Fruit fly (Drosophila melanogaster): Measurements from ENCODE around the gene mab-21.

mab-21 gene

dm6 chrX:5965517-5966397 lies 47.2 kb downstream of the mab-21 start, which contains the start of gene Grip:
Gene Grip (plus strand): TSS chrX:5966279.
- TF ChIP-seq Hr78 (GFP tag; optimal IDR thresholded peaks at IDR 0.05): peak in 1 of 2 experiments; percentile 14
- peak; percentile 26 for TF ChIP-seq CG10209 (GFP tag; optimal IDR thresholded peaks at IDR 0.05)
- no peak for TF ChIP-seq CG16779 (GFP tag; IDR thresholded peaks at IDR 0.05)
- TF ChIP-seq gem (tag; optimal IDR thresholded peaks at IDR 0.05): peak; percentile 62
- peak; percentile 9 for TF ChIP-seq CG15269 (tag; optimal IDR thresholded peaks at IDR 0.05)
- peak; percentile 37; the same call in 1 of the 2 replicates for TF ChIP-seq CG2129 (GFP tag; IDR thresholded peaks at IDR 0.05; ENCODE audit: partially characterized antibody)
- peak; percentile 30 for TF ChIP-seq CG2116 (GFP tag; optimal IDR thresholded peaks at IDR 0.05)
- TF ChIP-seq salm (tag; optimal IDR thresholded peaks at IDR 0.05): no peak
- TF ChIP-seq stwl (tag; optimal IDR thresholded peaks at IDR 0.05): peak; percentile 27
- TF ChIP-seq zfh1 (GFP tag; IDR thresholded peaks at IDR 0.05): peak; percentile 9; the same call in 1 of the 3 replicates
- TF ChIP-seq CG4424 (GFP tag; optimal IDR thresholded peaks at IDR 0.05): peak; percentile 42
- TF ChIP-seq chinmo (GFP tag; IDR thresholded peaks at IDR 0.05; ENCODE audit: partially characterized antibody): 0 out of 4 replicates have a peak, but pooled peaks have one; percentile 11
- TF ChIP-seq CG8089 (GFP tag; optimal IDR thresholded peaks at IDR 0.05): no peak
- TF ChIP-seq CG16813 (GFP tag; IDR thresholded peaks at IDR 0.05; ENCODE audit: partially characterized antibody): peak; percentile 67
- TF ChIP-seq CG10979 (tag; optimal IDR thresholded peaks at IDR 0.05): peak; percentile 53
- TF ChIP-seq insv (GFP tag; optimal IDR thresholded peaks at IDR 0.05): no peak
- TF ChIP-seq CG17829 (tag; optimal IDR thresholded peaks at IDR 0.05): peak; percentile 50
- TF ChIP-seq her (GFP tag; optimal IDR thresholded peaks at IDR 0.05): peak; percentile 93
- peak; percentile 80 for TF ChIP-seq CG11504 (tag; optimal IDR thresholded peaks at IDR 0.05)
- peak; percentile 64 for TF ChIP-seq CG8290 (GFP tag; optimal IDR thresholded peaks at IDR 0.05)
- peak in 1 of 2 experiments; percentile 30 for TF ChIP-seq CG8290 (tag; optimal IDR thresholded peaks at IDR 0.05)
- TF ChIP-seq tin (GFP tag; optimal IDR thresholded peaks at IDR 0.05): peak; percentile 5
- peak; percentile 52 for TF ChIP-seq Ets65A (GFP tag)
- peak; percentile 50 for TF ChIP-seq Dref (GFP tag; IDR thresholded peaks at IDR 0.05)
- TF ChIP-seq CG14710 (tag; optimal IDR thresholded peaks at IDR 0.05): peak; percentile 71
- peak in 1 of 2 experiments; percentile 2 for TF ChIP-seq Eip74EF (GFP tag; optimal IDR thresholded peaks at IDR 0.05)
- TF ChIP-seq Jarid2 (GFP tag; optimal IDR thresholded peaks at IDR 0.05): peak; percentile 62
- TF ChIP-seq Doc3 (GFP tag; IDR thresholded peaks at IDR 0.05; ENCODE audit: partially characterized antibody): 0 out of 3 replicates have a peak, but pooled peaks have one; percentile 42
- peak; percentile 42 for TF ChIP-seq CG33557 (GFP tag; optimal IDR thresholded peaks at IDR 0.05)
- no peak for TF ChIP-seq HLH3B (GFP tag; IDR thresholded peaks at IDR 0.05)
- no peak for TF ChIP-seq MBD-R2 (GFP tag; IDR thresholded peaks at IDR 0.05)
- no peak; the same call in 1 of the 2 replicates for TF ChIP-seq vvl (GFP tag; IDR thresholded peaks at IDR 0.05)
- 0 out of 3 replicates have a peak, but pooled peaks have one; percentile 35 for TF ChIP-seq ci (GFP tag; IDR thresholded peaks at IDR 0.05)
- TF ChIP-seq CG15696 (tag; optimal IDR thresholded peaks at IDR 0.05): peak; percentile 50
- TF ChIP-seq pros (GFP tag; optimal IDR thresholded peaks at IDR 0.05): no peak
- TF ChIP-seq mld (GFP tag; IDR thresholded peaks at IDR 0.05; ENCODE audit: partially characterized antibody): peak; percentile 62; the same call in 2 of the 3 replicates
- no peak for TF ChIP-seq so (GFP tag; IDR thresholded peaks at IDR 0.05)
- peak in 1 of 2 experiments; percentile 45 for TF ChIP-seq Hr51 (GFP tag; optimal IDR thresholded peaks at IDR 0.05)
- peak; percentile 30 for TF ChIP-seq CG12942 (GFP tag; optimal IDR thresholded peaks at IDR 0.05)
- peak; percentile 52 for TF ChIP-seq dmrt11E (tag; optimal IDR thresholded peaks at IDR 0.05)
- TF ChIP-seq sens (GFP tag): peak; percentile 43
- peak; percentile 6 for TF ChIP-seq Max (GFP tag; optimal IDR thresholded peaks at IDR 0.05)
- TF ChIP-seq Stat92E (GFP tag; optimal IDR thresholded peaks at IDR 0.05): no peak
- no peak for TF ChIP-seq HmgZ (tag; optimal IDR thresholded peaks at IDR 0.05)
- TF ChIP-seq CG31441 (GFP tag; IDR thresholded peaks at IDR 0.05): peak; percentile 55; the same call in 1 of the 2 replicates
- TF ChIP-seq B-H1 (GFP tag; IDR thresholded peaks at IDR 0.05): no peak
